Worm (Caenorhabditis elegans): ENCODE data around the gene sru-28.

sru-28 gene

DNA sequence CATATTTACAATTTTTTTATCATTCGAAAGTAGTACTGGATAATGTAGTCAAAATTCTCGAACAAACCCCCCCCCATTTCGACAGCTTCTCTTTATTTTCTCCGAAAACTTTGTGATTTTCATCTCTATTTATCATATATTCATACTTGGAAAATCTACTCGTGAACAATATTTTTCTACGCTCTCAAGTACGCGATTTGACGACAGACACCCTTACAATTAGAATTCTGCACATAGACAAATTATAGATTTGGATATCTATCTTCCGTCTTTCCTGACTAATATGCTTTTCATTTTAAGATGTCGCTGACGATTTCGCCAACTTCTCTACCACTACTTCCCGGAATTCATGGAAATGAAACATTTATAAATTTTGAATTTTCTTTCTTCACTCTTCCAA lies at the start of gene sru-28:
sru-28 (plus strand) TSS at position 301 of the 400 bp plus-strand sequence.
- TF ChIP-seq Y75B8A.6 (GFP tag; IDR thresholded peaks at IDR 0.05), result no peak
- TF ChIP-seq dve-1 (tag; optimal IDR thresholded peaks at IDR 0.05; ENCODE audit: insufficient read depth), result no peak
- no peak for TF ChIP-seq ceh-62 (tag; optimal IDR thresholded peaks at IDR 0.05)
- TF ChIP-seq D1046.2 (GFP tag; IDR thresholded peaks at IDR 0.05), result no peak
- TF ChIP-seq daf-8 (GFP tag; IDR thresholded peaks at IDR 0.05), result no peak
- no peak for TF ChIP-seq daf-12 (tag; optimal IDR thresholded peaks at IDR 0.05)
- TF ChIP-seq nhr-42 (GFP tag; IDR thresholded peaks at IDR 0.05), result no peak
- TF ChIP-seq lir-3 (tag; optimal IDR thresholded peaks at IDR 0.05), result no peak
- TF ChIP-seq unc-130 (GFP tag; optimal IDR thresholded peaks at IDR 0.05), result no peak

DNA sequence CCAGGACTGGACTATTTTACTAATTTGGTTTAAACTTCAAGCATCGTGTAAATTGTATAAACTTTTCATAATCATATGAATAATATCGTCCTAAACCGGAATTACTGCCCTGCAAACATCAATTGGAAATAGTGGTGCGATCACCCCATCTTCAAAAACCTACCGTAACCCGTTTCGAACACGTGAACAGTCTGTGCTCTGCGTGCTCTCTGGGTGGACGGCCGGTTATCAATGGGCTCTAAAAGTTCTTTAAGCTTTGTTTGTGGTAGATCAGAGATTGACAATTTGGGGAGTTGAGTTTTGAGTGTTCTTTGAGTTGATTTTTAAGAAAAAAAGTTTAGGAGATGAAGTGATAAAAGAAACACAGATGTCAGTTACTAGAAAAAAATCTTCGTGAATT lies 49.5 kb upstream of the sru-28 start:
- TF ChIP-seq ceh-32 (tag; optimal IDR thresholded peaks at IDR 0.05; ENCODE audit: poor library complexity), result no peak
- TF ChIP-seq fos-1 (tag; optimal IDR thresholded peaks at IDR 0.05), result no peak
- no peak for TF ChIP-seq R02D3.7 (tag; optimal IDR thresholded peaks at IDR 0.05)
- TF ChIP-seq ceh-62 (tag; optimal IDR thresholded peaks at IDR 0.05), result no peak
- TF ChIP-seq nhr-41 (GFP tag; IDR thresholded peaks at IDR 0.05), result no peak
- TF ChIP-seq hlh-30 (tag; optimal IDR thresholded peaks at IDR 0.05; ENCODE audit: insufficient read depth), result peak; percentile 35
- no peak for TF ChIP-seq dpl-1 (GFP tag; optimal IDR thresholded peaks at IDR 0.05)
- no peak for TF ChIP-seq nhr-237 (tag; optimal IDR thresholded peaks at IDR 0.05)
- TF ChIP-seq F37D6.2 (tag; optimal IDR thresholded peaks at IDR 0.05), result no peak
- peak in 1 of 2 experiments; percentile 22 for TF ChIP-seq lsy-2 (tag; optimal IDR thresholded peaks at IDR 0.05)
- no peak for TF ChIP-seq Y105C5A.15 (GFP tag; IDR thresholded peaks at IDR 0.05)
- no peak for TF ChIP-seq lin-29 (GFP tag; IDR thresholded peaks at IDR 0.05)
- TF ChIP-seq egl-27 (tag; optimal IDR thresholded peaks at IDR 0.05), result no peak
- TF ChIP-seq snpc-1.2 (GFP tag; IDR thresholded peaks at IDR 0.05), result no peak
- no peak for TF ChIP-seq F26F4.8 (GFP tag; conservative IDR thresholded peaks at IDR 0.05)
- peak; percentile 95 for TF ChIP-seq dve-1 (tag; optimal IDR thresholded peaks at IDR 0.05; ENCODE audit: insufficient read depth)
- no peak for TF ChIP-seq ceh-82 (tag; optimal IDR thresholded peaks at IDR 0.05)
- TF ChIP-seq saeg-2 (GFP tag; IDR thresholded peaks at IDR 0.05), result no peak
- TF ChIP-seq hmg-1.1 (GFP tag; IDR thresholded peaks at IDR 0.05), result no peak
- TF ChIP-seq mdl-1 (tag; optimal IDR thresholded peaks at IDR 0.05), result peak in 1 of 2 experiments; percentile 3
- no peak for TF ChIP-seq spr-1 (tag; optimal IDR thresholded peaks at IDR 0.05)
- no peak for TF ChIP-seq ces-1 (GFP tag; optimal IDR thresholded peaks at IDR 0.05)
- peak; percentile 34; the same call in 1 of the 2 replicates for TF ChIP-seq tra-1 (GFP tag; IDR thresholded peaks at IDR 0.05)
- TF ChIP-seq nhr-6 (tag; optimal IDR thresholded peaks at IDR 0.05), result no peak
- TF ChIP-seq F10B5.3 (tag; optimal IDR thresholded peaks at IDR 0.05), result no peak
- no peak for TF ChIP-seq sdz-12 (GFP tag; optimal IDR thresholded peaks at IDR 0.05)
- no peak for TF ChIP-seq Y75B8A.6 (GFP tag; IDR thresholded peaks at IDR 0.05)
- TF ChIP-seq ZK546.5 (tag; optimal IDR thresholded peaks at IDR 0.05), result no peak
- no peak for TF ChIP-seq lin-13 (GFP tag; optimal IDR thresholded peaks at IDR 0.05)
- no peak for TF ChIP-seq pqm-1 (tag; optimal IDR thresholded peaks at IDR 0.05)
- no peak for TF ChIP-seq ceh-20 (GFP tag; IDR thresholded peaks at IDR 0.05)
- no peak for TF ChIP-seq madf-9 (GFP tag; conservative IDR thresholded peaks at IDR 0.05)
- no peak for TF ChIP-seq ama-1 (optimal IDR thresholded peaks at IDR 0.05)
- no peak for TF ChIP-seq rbr-2 (tag; optimal IDR thresholded peaks at IDR 0.05)
- TF ChIP-seq spr-3 (GFP tag; optimal IDR thresholded peaks at IDR 0.05), result no peak
- TF ChIP-seq nhr-25 (tag; optimal IDR thresholded peaks at IDR 0.05; ENCODE audit: borderline replicate concordance, insufficient read depth), result no peak
- no peak for TF ChIP-seq aha-1 (tag)
- TF ChIP-seq D1046.2 (GFP tag; IDR thresholded peaks at IDR 0.05), result no peak
- TF ChIP-seq arid-1 (GFP tag; conservative IDR thresholded peaks at IDR 0.05), result no peak
- no peak for TF ChIP-seq fkh-10 (GFP tag; optimal IDR thresholded peaks at IDR 0.05)
- TF ChIP-seq dmd-8 (GFP tag; IDR thresholded peaks at IDR 0.05), result no peak
- no peak for TF ChIP-seq lir-3 (tag; optimal IDR thresholded peaks at IDR 0.05)
- TF ChIP-seq tag-97 (GFP tag; IDR thresholded peaks at IDR 0.05), result no peak
- TF ChIP-seq unc-39 (tag; optimal IDR thresholded peaks at IDR 0.05), result no peak
- no peak for TF ChIP-seq lin-1 (GFP tag; IDR thresholded peaks at IDR 0.05)
- no peak for TF ChIP-seq ztf-11 (tag; optimal IDR thresholded peaks at IDR 0.05)

Data from whole organism, L4 larva.